Worm (Caenorhabditis elegans): Measurements from ENCODE around the gene egas-1.

The egas-1 gene

ce11 chrV:18658914-18659313, 18.8 kb downstream of the egas-1 start:
- TF ChIP-seq cog-1 (tag; optimal IDR thresholded peaks at IDR 0.05) (no peak), ztf-23 (GFP tag; IDR thresholded peaks at IDR 0.05) (no peak), flt-1 (GFP tag; IDR thresholded peaks at IDR 0.05) (no peak), tab-1 (GFP tag; IDR thresholded peaks at IDR 0.05) (no peak), klf-2 (GFP tag; conservative IDR thresholded peaks at IDR 0.05) (no peak), T22C8.4 (GFP tag; IDR thresholded peaks at IDR 0.05) (no peak)

- TF ChIP-seq klf-2 (GFP tag; conservative IDR thresholded peaks at IDR 0.05) (no peak), T22C8.4 (GFP tag; IDR thresholded peaks at IDR 0.05) (no peak), tab-1 (GFP tag; IDR thresholded peaks at IDR 0.05) (no peak)
Measured at ce11 chrV:18662333-18662732, 22.2 kb downstream of the egas-1 start.

ce11 chrV:18664026-18664425, 23.9 kb downstream of the egas-1 start, which contains the start of gene Y69H2.3:
Y69H2.3 (minus strand) TSS chrV:18664126.
- TF ChIP-seq med-1 (GFP tag; optimal IDR thresholded peaks at IDR 0.05; ENCODE audit: insufficient read depth) (no peak), ztf-29 (GFP tag; IDR thresholded peaks at IDR 0.05) (no peak), cog-1 (tag; optimal IDR thresholded peaks at IDR 0.05) (no peak), tab-1 (GFP tag; IDR thresholded peaks at IDR 0.05) (no peak), ztf-23 (GFP tag; IDR thresholded peaks at IDR 0.05) (no peak), T22C8.4 (GFP tag; IDR thresholded peaks at IDR 0.05) (no peak), flt-1 (GFP tag; IDR thresholded peaks at IDR 0.05) (no peak), ref-1 (GFP tag; conservative IDR thresholded peaks at IDR 0.05) (no peak), klf-2 (GFP tag; conservative IDR thresholded peaks at IDR 0.05) (no peak)

- TF ChIP-seq flt-1 (GFP tag; IDR thresholded peaks at IDR 0.05) = no peak
- TF ChIP-seq cog-1 (tag; optimal IDR thresholded peaks at IDR 0.05) = no peak
- TF ChIP-seq ztf-23 (GFP tag; IDR thresholded peaks at IDR 0.05) = no peak
- no peak for TF ChIP-seq tab-1 (GFP tag; IDR thresholded peaks at IDR 0.05)
- TF ChIP-seq ref-1 (GFP tag; conservative IDR thresholded peaks at IDR 0.05) = no peak
- no peak for TF ChIP-seq ztf-29 (GFP tag; IDR thresholded peaks at IDR 0.05)
- TF ChIP-seq klf-2 (GFP tag; conservative IDR thresholded peaks at IDR 0.05) = no peak
- TF ChIP-seq med-1 (GFP tag; optimal IDR thresholded peaks at IDR 0.05; ENCODE audit: insufficient read depth) = no peak
- no peak for TF ChIP-seq T22C8.4 (GFP tag; IDR thresholded peaks at IDR 0.05)
Measured at ce11 chrV:18667179-18667578, 27.1 kb downstream of the egas-1 start.

ce11 chrV:18670017-18670416, 29.9 kb downstream of the egas-1 start, which contains the start of gene Y69H2.10:
Y69H2.10 (plus strand) TSS chrV:18670317.
- TF ChIP-seq ref-1 (GFP tag; conservative IDR thresholded peaks at IDR 0.05) (no peak), klf-2 (GFP tag; conservative IDR thresholded peaks at IDR 0.05) (no peak), flt-1 (GFP tag; IDR thresholded peaks at IDR 0.05) (no peak), med-1 (GFP tag; optimal IDR thresholded peaks at IDR 0.05; ENCODE audit: insufficient read depth) (no peak), T22C8.4 (GFP tag; IDR thresholded peaks at IDR 0.05) (no peak), tab-1 (GFP tag; IDR thresholded peaks at IDR 0.05) (no peak), ztf-29 (GFP tag; IDR thresholded peaks at IDR 0.05) (no peak), ztf-23 (GFP tag; IDR thresholded peaks at IDR 0.05) (no peak), cog-1 (tag; optimal IDR thresholded peaks at IDR 0.05) (no peak)

ce11 chrV:18671811-18672210, 31.7 kb downstream of the egas-1 start:
- no peak for TF ChIP-seq flt-1 (GFP tag; IDR thresholded peaks at IDR 0.05)
- no peak for TF ChIP-seq med-1 (GFP tag; optimal IDR thresholded peaks at IDR 0.05; ENCODE audit: insufficient read depth)
- TF ChIP-seq ztf-29 (GFP tag; IDR thresholded peaks at IDR 0.05) = no peak
- TF ChIP-seq cog-1 (tag; optimal IDR thresholded peaks at IDR 0.05) = no peak
- TF ChIP-seq ref-1 (GFP tag; conservative IDR thresholded peaks at IDR 0.05) = no peak
- no peak for TF ChIP-seq ztf-23 (GFP tag; IDR thresholded peaks at IDR 0.05)
- TF ChIP-seq tab-1 (GFP tag; IDR thresholded peaks at IDR 0.05) = no peak
- TF ChIP-seq klf-2 (GFP tag; conservative IDR thresholded peaks at IDR 0.05) = no peak
- TF ChIP-seq T22C8.4 (GFP tag; IDR thresholded peaks at IDR 0.05) = no peak

- TF ChIP-seq cog-1 (tag; optimal IDR thresholded peaks at IDR 0.05) (no peak), ztf-23 (GFP tag; IDR thresholded peaks at IDR 0.05) (no peak), tab-1 (GFP tag; IDR thresholded peaks at IDR 0.05) (no peak), ztf-29 (GFP tag; IDR thresholded peaks at IDR 0.05) (no peak), T22C8.4 (GFP tag; IDR thresholded peaks at IDR 0.05) (no peak), flt-1 (GFP tag; IDR thresholded peaks at IDR 0.05) (no peak), klf-2 (GFP tag; conservative IDR thresholded peaks at IDR 0.05) (no peak), ref-1 (GFP tag; conservative IDR thresholded peaks at IDR 0.05) (no peak), med-1 (GFP tag; optimal IDR thresholded peaks at IDR 0.05; ENCODE audit: insufficient read depth) (no peak)
Measured at ce11 chrV:18674367-18674766, 34.3 kb downstream of the egas-1 start.

- TF ChIP-seq T22C8.4 (GFP tag; IDR thresholded peaks at IDR 0.05) = peak; percentile 60
Measured at ce11 chrV:18675390-18675789, 35.3 kb downstream of the egas-1 start.

ce11 chrV:18684455-18684987, 44.4 kb downstream of the egas-1 start, which contains the start of gene Y69H2.17:
Y69H2.17 (plus strand) TSS chrV:18684937.
- TF ChIP-seq cog-1 (tag; optimal IDR thresholded peaks at IDR 0.05) (no peak), klf-2 (GFP tag; conservative IDR thresholded peaks at IDR 0.05) (no peak)

- TF ChIP-seq med-1 (GFP tag; optimal IDR thresholded peaks at IDR 0.05; ENCODE audit: insufficient read depth) (no peak), flt-1 (GFP tag; IDR thresholded peaks at IDR 0.05) (no peak), ztf-29 (GFP tag; IDR thresholded peaks at IDR 0.05) (no peak), ztf-23 (GFP tag; IDR thresholded peaks at IDR 0.05) (no peak), cog-1 (tag; optimal IDR thresholded peaks at IDR 0.05) (no peak), T22C8.4 (GFP tag; IDR thresholded peaks at IDR 0.05) (no peak), ref-1 (GFP tag; conservative IDR thresholded peaks at IDR 0.05) (no peak), tab-1 (GFP tag; IDR thresholded peaks at IDR 0.05) (no peak), klf-2 (GFP tag; conservative IDR thresholded peaks at IDR 0.05) (no peak)
Measured at ce11 chrV:18687361-18687760, 47.3 kb downstream of the egas-1 start.

All from whole organism, midembryonic.